Worm (Caenorhabditis elegans) whole organism, L2 larva: ENCODE results near the gene acr-7.
A peak's percentile ranks its signal among the peaks of the same experiment; 100 is the strongest.

Source experiments
- C34F6.9 ChIP-seq: fragments of 150-350 bp; optimal IDR thresholded peaks from 2 replicates; lab custom pipeline; 2014; ENCODE audit warnings: missing biosample characterization, missing genetic modification characterization
- F13H6.1 ChIP-seq: sonication (generic microtip); optimal IDR thresholded peaks from 2 replicates; lab custom pipeline; 2016; ENCODE audit warnings: missing genetic modification characterization, missing compliant biosample characterization
- R02D3.7 ChIP-seq: fragments of 150-350 bp; optimal IDR thresholded peaks from 2 replicates; lab custom pipeline; 2014; ENCODE audit warnings: missing biosample characterization, missing genetic modification characterization
- ZK546.5 ChIP-seq: sonication (generic microtip); optimal IDR thresholded peaks from 2 replicates; lab custom pipeline; 2017; ENCODE audit warnings: missing biosample characterization, missing genetic modification characterization
- alr-1 ChIP-seq: fragments of 150-350 bp; optimal IDR thresholded peaks from 2 replicates; lab custom pipeline; 2014; ENCODE audit warnings: missing biosample characterization, missing genetic modification characterization
- aly-2 ChIP-seq: fragments of 150-350 bp; optimal IDR thresholded peaks from 2 replicates; lab custom pipeline; 2014; ENCODE audit warnings: missing biosample characterization, missing genetic modification characterization
- ama-1 ChIP-seq: fragments of 150-350 bp; optimal IDR thresholded peaks from 2 replicates; lab custom pipeline; 2018; ENCODE audit warnings: inconsistent platforms
- blmp-1 ChIP-seq: sonication (generic microtip); optimal IDR thresholded peaks from 2 replicates; lab custom pipeline; 2017; ENCODE audit warnings: missing genetic modification characterization, mild to moderate bottlenecking, missing compliant biosample characterization, antibody characterized with exemption, moderate library complexity; ENCODE audit not compliant: insufficient read depth
- crh-2 ChIP-seq: sonication (generic microtip); optimal IDR thresholded peaks from 2 replicates; lab custom pipeline; 2017; ENCODE audit warnings: missing biosample characterization, missing genetic modification characterization
- egl-27 ChIP-seq: sonication (generic microtip); optimal IDR thresholded peaks from 3 replicates; lab custom pipeline; 2017; ENCODE audit warnings: missing biosample characterization, missing genetic modification reagents, missing genetic modification characterization
- elt-1 ChIP-seq: fragments of 150-350 bp; optimal IDR thresholded peaks from 2 replicates; lab custom pipeline; 2014; ENCODE audit warnings: missing biosample characterization, missing genetic modification characterization
- elt-3 ChIP-seq: sonication (generic microtip); optimal IDR thresholded peaks from 2 replicates; lab custom pipeline; 2017; ENCODE audit warnings: missing biosample characterization, missing genetic modification characterization
- fos-1 ChIP-seq: fragments of 150-350 bp; optimal IDR thresholded peaks from 2 replicates; lab custom pipeline; 2014; ENCODE audit warnings: missing biosample characterization, missing genetic modification characterization
- gmeb-1 ChIP-seq: fragments of 150-350 bp; optimal IDR thresholded peaks from 2 replicates; lab custom pipeline; 2014; ENCODE audit warnings: missing biosample characterization, missing genetic modification characterization
- lin-11 ChIP-seq: fragments of 150-350 bp; sonication (generic microtip); optimal IDR thresholded peaks from 2 replicates; lab custom pipeline; 2014; ENCODE audit warnings: missing biosample characterization, missing genetic modification characterization, inconsistent platforms, mixed read lengths
- lin-13 ChIP-seq: fragments of 150-350 bp; optimal IDR thresholded peaks from 2 replicates; lab custom pipeline; 2014; ENCODE audit warnings: missing biosample characterization, missing genetic modification reagents, missing genetic modification characterization
- lin-39 ChIP-seq: fragments of 150-350 bp; optimal IDR thresholded peaks from 2 replicates; lab custom pipeline; 2014; ENCODE audit warnings: missing biosample characterization, missing genetic modification reagents, missing genetic modification characterization
- lsy-2 ChIP-seq, 2 experiments: fragments of 150-350 bp in 1 of 2; sonication (generic microtip) in 1 of 2; optimal IDR thresholded peaks; 2 replicates each; lab custom pipeline; 2014 to 2017; ENCODE audit warnings: missing biosample characterization in 2 of 2, missing genetic modification characterization in 2 of 2
- mab-5 ChIP-seq: fragments of 150-350 bp; optimal IDR thresholded peaks from 2 replicates; lab custom pipeline; 2014; ENCODE audit warnings: missing biosample characterization, missing genetic modification characterization
- mbf-1 ChIP-seq: sonication (generic microtip); optimal IDR thresholded peaks from 2 replicates; lab custom pipeline; 2017; ENCODE audit warnings: missing biosample characterization, missing genetic modification characterization
- mdl-1 ChIP-seq, 2 experiments: fragments of 150-350 bp in 1 of 2; sonication (generic microtip) in 1 of 2; optimal IDR thresholded peaks; 2 replicates each; lab custom pipeline; 2017; ENCODE audit warnings: missing biosample characterization in 2 of 2, missing genetic modification characterization in 2 of 2
- nhr-10 ChIP-seq: sonication (generic microtip); optimal IDR thresholded peaks from 2 replicates; lab custom pipeline; 2017; ENCODE audit warnings: missing biosample characterization, missing genetic modification characterization
- nhr-11 ChIP-seq: fragments of 150-350 bp; optimal IDR thresholded peaks from 2 replicates; lab custom pipeline; 2014; ENCODE audit warnings: missing biosample characterization, missing genetic modification characterization
- nhr-12 ChIP-seq: fragments of 150-350 bp; optimal IDR thresholded peaks from 2 replicates; lab custom pipeline; 2014; ENCODE audit warnings: missing biosample characterization, missing genetic modification characterization
- nhr-129 ChIP-seq: fragments of 150-350 bp; optimal IDR thresholded peaks from 2 replicates; lab custom pipeline; 2014; ENCODE audit warnings: missing biosample characterization, missing genetic modification characterization
- nhr-21 ChIP-seq: fragments of 150-350 bp; optimal IDR thresholded peaks from 2 replicates; lab custom pipeline; 2014; ENCODE audit warnings: missing biosample characterization, missing genetic modification characterization
- nhr-23 ChIP-seq: fragments of 150-350 bp; optimal IDR thresholded peaks from 2 replicates; lab custom pipeline; 2014; ENCODE audit warnings: missing biosample characterization, missing genetic modification reagents, missing genetic modification characterization
- nhr-237 ChIP-seq: fragments of 150-350 bp; optimal IDR thresholded peaks from 2 replicates; lab custom pipeline; 2014; ENCODE audit warnings: missing biosample characterization, missing genetic modification characterization
- nhr-25 ChIP-seq: fragments of 150-350 bp; sonication (generic microtip); optimal IDR thresholded peaks from 3 replicates; lab custom pipeline; 2014; ENCODE audit warnings: missing biosample characterization, missing genetic modification characterization
- nhr-77 ChIP-seq: fragments of 150-350 bp; optimal IDR thresholded peaks from 2 replicates; lab custom pipeline; 2014; ENCODE audit warnings: missing biosample characterization, missing genetic modification characterization
- skn-1 ChIP-seq: sonication (generic microtip); optimal IDR thresholded peaks from 2 replicates; lab custom pipeline; 2017; ENCODE audit warnings: missing biosample characterization, missing genetic modification characterization
- sma-3 ChIP-seq: sonication (generic microtip); optimal IDR thresholded peaks from 2 replicates; lab custom pipeline; 2016; ENCODE audit warnings: missing genetic modification reagents, missing genetic modification characterization, missing compliant biosample characterization
- sma-9 ChIP-seq, 2 experiments: fragments of 150-350 bp in 1 of 2; sonication (generic microtip) in 1 of 2; optimal IDR thresholded peaks; 2 replicates each; lab custom pipeline; 2014 to 2016; ENCODE audit warnings: missing genetic modification characterization in 2 of 2, mild to moderate bottlenecking in 1 of 2, missing biosample characterization in 1 of 2, missing compliant biosample characterization in 1 of 2, missing genetic modification reagents in 1 of 2, moderate library complexity in 1 of 2
- unc-39 ChIP-seq: fragments of 150-350 bp; optimal IDR thresholded peaks from 2 replicates; lab custom pipeline; 2014; ENCODE audit warnings: missing biosample characterization, missing genetic modification characterization
- unc-55 ChIP-seq: fragments of 150-350 bp; sonication (generic microtip); optimal IDR thresholded peaks from 3 replicates; lab custom pipeline; 2014; ENCODE audit warnings: missing biosample characterization, missing genetic modification reagents, missing genetic modification characterization
- unc-62 ChIP-seq: fragments of 150-350 bp; optimal IDR thresholded peaks from 2 replicates; lab custom pipeline; 2014; ENCODE audit warnings: missing biosample characterization, missing genetic modification reagents, missing genetic modification characterization
- zag-1 ChIP-seq: fragments of 150-350 bp; optimal IDR thresholded peaks from 2 replicates; lab custom pipeline; 2014; ENCODE audit warnings: missing biosample characterization, missing genetic modification characterization
- ztf-11 ChIP-seq: sonication (generic microtip); optimal IDR thresholded peaks from 2 replicates; lab custom pipeline; 2017; ENCODE audit warnings: missing biosample characterization, missing genetic modification characterization
- ztf-4 ChIP-seq: fragments of 150-350 bp; optimal IDR thresholded peaks from 2 replicates; lab custom pipeline; 2014; ENCODE audit warnings: missing biosample characterization, missing genetic modification characterization

The acr-7 gene

ce11 chrII:7814915-7815314, 34.7 kb downstream of the acr-7 start:
- TF ChIP-seq skn-1 (tag; lab: Kevin White, UChicago) (peak; percentile 30), C34F6.9 (tag; lab: Kevin White, UChicago) (no peak), nhr-25 (tag; lab: Kevin White, UChicago) (no peak), fos-1 (tag; lab: Kevin White, UChicago) (peak; percentile 49)

ce11 chrII:7814215-7814614, 35.4 kb downstream of the acr-7 start:
- TF ChIP-seq unc-62 (GFP tag; lab: Kevin White, UChicago) = no peak
- TF ChIP-seq elt-3 (tag; lab: Kevin White, UChicago) = no peak
- TF ChIP-seq F13H6.1 (tag; lab: Kevin White, UChicago) = no peak
- no peak for TF ChIP-seq skn-1 (tag; lab: Kevin White, UChicago)
- peak; percentile 49 for TF ChIP-seq mab-5 (tag; lab: Kevin White, UChicago)
- no peak for TF ChIP-seq nhr-77 (tag; lab: Kevin White, UChicago)
- no peak for TF ChIP-seq ZK546.5 (tag; lab: Kevin White, UChicago)

ce11 chrII:7813645-7814044, 36.0 kb downstream of the acr-7 start:
- TF ChIP-seq lsy-2 (tag; optimal IDR thresholded peaks at IDR 0.05; lab: Kevin White, UChicago) = no peak
- peak; percentile 26 for TF ChIP-seq fos-1 (tag; lab: Kevin White, UChicago)
- no peak for TF ChIP-seq unc-55 (GFP tag; lab: Kevin White, UChicago)
- no peak for TF ChIP-seq nhr-12
- TF ChIP-seq blmp-1 (tag; lab: Kevin White, UChicago) = no peak
- no peak for TF ChIP-seq nhr-25 (tag; lab: Kevin White, UChicago)
- TF ChIP-seq skn-1 (tag; lab: Kevin White, UChicago) = peak; percentile 24
- TF ChIP-seq ztf-11 (tag; lab: Kevin White, UChicago) = no peak

ce11 chrII:7813237-7813636, 36.4 kb downstream of the acr-7 start:
- no peak for TF ChIP-seq R02D3.7 (tag; lab: Kevin White, UChicago)
- no peak for TF ChIP-seq lin-13 (GFP tag; lab: Kevin White, UChicago)
- TF ChIP-seq crh-2 (tag; lab: Kevin White, UChicago) = no peak
- TF ChIP-seq lin-11 (tag; lab: Kevin White, UChicago) = no peak
- no peak for TF ChIP-seq mdl-1 (tag; optimal IDR thresholded peaks at IDR 0.05; lab: Kevin White, UChicago)
- TF ChIP-seq lin-39 (tag; lab: Kevin White, UChicago) = no peak
- no peak for TF ChIP-seq egl-27 (tag; lab: Kevin White, UChicago)
- TF ChIP-seq sma-3 (GFP tag; lab: Kevin White, UChicago) = no peak
- TF ChIP-seq skn-1 (tag; lab: Kevin White, UChicago) = no peak
- TF ChIP-seq ztf-4 = no peak
- TF ChIP-seq unc-55 (GFP tag; lab: Kevin White, UChicago) = no peak
- no peak for TF ChIP-seq ztf-11 (tag; lab: Kevin White, UChicago)
- no peak for TF ChIP-seq nhr-77 (tag; lab: Kevin White, UChicago)
- TF ChIP-seq alr-1 (tag; lab: Kevin White, UChicago) = no peak
- no peak for TF ChIP-seq nhr-21 (tag; lab: Kevin White, UChicago)
- no peak for TF ChIP-seq sma-9 (GFP tag; optimal IDR thresholded peaks at IDR 0.05; lab: Kevin White, UChicago)
- no peak for TF ChIP-seq sma-9 (tag; optimal IDR thresholded peaks at IDR 0.05; lab: Kevin White, UChicago)
- TF ChIP-seq mbf-1 = no peak
- TF ChIP-seq elt-1 (tag; lab: Kevin White, UChicago) = no peak
- no peak for TF ChIP-seq nhr-23

- TF ChIP-seq nhr-25 (tag; lab: Kevin White, UChicago) (no peak), ama-1 (lab: Kevin White, UChicago) (no peak), nhr-11 (no peak), gmeb-1 (no peak), egl-27 (tag; lab: Kevin White, UChicago) (no peak), fos-1 (tag; lab: Kevin White, UChicago) (no peak), mab-5 (tag; lab: Kevin White, UChicago) (no peak), unc-39 (no peak), aly-2 (no peak), nhr-237 (tag; lab: Kevin White, UChicago) (no peak), nhr-21 (tag; lab: Kevin White, UChicago) (no peak), sma-3 (GFP tag; lab: Kevin White, UChicago) (no peak), ztf-4 (no peak), C34F6.9 (tag; lab: Kevin White, UChicago) (no peak), nhr-12 (no peak), nhr-10 (no peak), zag-1 (tag; lab: Kevin White, UChicago) (no peak), nhr-129 (tag; lab: Kevin White, UChicago) (no peak), nhr-23 (no peak)
Observed at ce11 chrII:7812332-7812731, 37.3 kb downstream of the acr-7 start.
